In the genomic region with DNA sequence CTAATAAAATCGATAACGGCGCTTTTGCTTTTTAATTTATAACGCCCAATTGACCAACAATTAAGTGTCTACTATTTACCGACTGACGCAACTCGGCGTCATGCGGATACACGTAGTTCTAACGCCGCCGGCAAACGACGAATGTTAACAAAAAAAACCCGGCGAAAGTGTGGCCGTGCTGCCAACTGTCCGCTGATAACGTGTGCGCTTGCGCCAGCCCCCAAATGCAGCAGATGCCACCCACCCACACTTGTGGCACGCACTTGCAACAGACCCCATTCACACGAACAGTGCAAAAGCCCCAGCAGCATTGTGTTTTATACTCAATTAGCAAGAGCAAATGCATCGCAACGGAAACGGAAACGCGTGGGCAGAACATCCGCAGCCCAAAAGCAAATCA, we compare ENCODE assay signal across 4 fruit fly cellular contexts.
TF ChIP-seq lines count a peak whose summit lies in the region.

No protein-coding gene starts in this region.

- TF ChIP-seq CTCF in whole organism, embryonic (GFP tag; optimal IDR thresholded peaks at IDR 0.05; lab: Kevin White, UChicago) = no peak

TF ChIP-seq in whole organism, adult, 20 proteins besides CTCF, POLR2A, EP300 and RAD21:
- TF ChIP-seq toe (GFP tag; optimal IDR thresholded peaks at IDR 0.05; lab: Kevin White, UChicago) (no peak), Mnt (GFP tag; optimal IDR thresholded peaks at IDR 0.05; lab: Kevin White, UChicago) (no peak), CG12768 (GFP tag; optimal IDR thresholded peaks at IDR 0.05; lab: Kevin White, UChicago) (peak; percentile 32), CG1620 (GFP tag; optimal IDR thresholded peaks at IDR 0.05; lab: Kevin White, UChicago) (no peak)

TF ChIP-seq in whole organism, embryonic, 481 proteins besides CTCF, POLR2A, EP300 and RAD21 (continues in another document):
- no peak for TF ChIP-seq CG5180 (GFP tag; optimal IDR thresholded peaks at IDR 0.05; lab: Kevin White, UChicago)
- TF ChIP-seq Gug (GFP tag; IDR thresholded peaks at IDR 0.05; lab: Robert Waterston, UW) = no peak
- TF ChIP-seq CG17328 (GFP tag; IDR thresholded peaks at IDR 0.05; lab: Robert Waterston, UW) = peak; percentile 10; the same call in 1 of the 2 replicates
- TF ChIP-seq pros (GFP tag; optimal IDR thresholded peaks at IDR 0.05; lab: Kevin White, UChicago) = no peak
- no peak for TF ChIP-seq CG8924 (tag; optimal IDR thresholded peaks at IDR 0.05; lab: Kevin White, UChicago)
- no peak for TF ChIP-seq sob (GFP tag; IDR thresholded peaks at IDR 0.05; lab: Robert Waterston, UW)
- peak; percentile 94 for TF ChIP-seq ewg (GFP tag; optimal IDR thresholded peaks at IDR 0.05; lab: Kevin White, UChicago)
- TF ChIP-seq Mad (GFP tag; optimal IDR thresholded peaks at IDR 0.05; lab: Kevin White, UChicago) = no peak
- TF ChIP-seq grau (tag; optimal IDR thresholded peaks at IDR 0.05; lab: Kevin White, UChicago) = no peak
- no peak for TF ChIP-seq CG13296 (GFP tag; optimal IDR thresholded peaks at IDR 0.05; lab: Kevin White, UChicago)
- TF ChIP-seq aop (GFP tag; IDR thresholded peaks at IDR 0.05; lab: Robert Waterston, UW) = 0 out of 2 replicates have a peak, but pooled peaks have one; percentile 7
- TF ChIP-seq prd (optimal IDR thresholded peaks at IDR 0.05; lab: Kevin White, UChicago) = no peak
- 0 out of 3 replicates have a peak, but pooled peaks have one; percentile 18 for TF ChIP-seq prd (GFP tag; IDR thresholded peaks at IDR 0.05; lab: Robert Waterston, UW)
- TF ChIP-seq Fer2 (tag; optimal IDR thresholded peaks at IDR 0.05; lab: Kevin White, UChicago) = no peak
- no peak for TF ChIP-seq CG17186 (GFP tag; optimal IDR thresholded peaks at IDR 0.05; lab: Kevin White, UChicago)
- TF ChIP-seq nau (GFP tag; optimal IDR thresholded peaks at IDR 0.05; lab: Kevin White, UChicago) = no peak
- TF ChIP-seq Med (GFP tag; lab: Kevin White, UChicago) = peak; percentile 41
- no peak for TF ChIP-seq CG17912 (GFP tag; optimal IDR thresholded peaks at IDR 0.05; lab: Kevin White, UChicago)
- TF ChIP-seq sisA (GFP tag; IDR thresholded peaks at IDR 0.05; lab: Robert Waterston, UW) = no peak
- no peak for TF ChIP-seq Neu2 (GFP tag; optimal IDR thresholded peaks at IDR 0.05; lab: Kevin White, UChicago; ENCODE audit: borderline replicate concordance)
- peak; percentile 33; the same call in 1 of the 2 replicates for TF ChIP-seq inv (GFP tag; IDR thresholded peaks at IDR 0.05; lab: Robert Waterston, UW; ENCODE audit: partially characterized antibody)
- TF ChIP-seq Drgx (GFP tag; IDR thresholded peaks at IDR 0.05; lab: Robert Waterston, UW) = no peak
- TF ChIP-seq mirr (GFP tag; optimal IDR thresholded peaks at IDR 0.05; lab: Kevin White, UChicago) = peak; percentile 12
- TF ChIP-seq ci (GFP tag; IDR thresholded peaks at IDR 0.05; lab: Robert Waterston, UW) = 0 out of 3 replicates have a peak, but pooled peaks have one; percentile 11
- TF ChIP-seq Lim3 (GFP tag; IDR thresholded peaks at IDR 0.05; lab: Robert Waterston, UW) = no peak
- TF ChIP-seq CG4404 (GFP tag; IDR thresholded peaks at IDR 0.05; lab: Robert Waterston, UW) = no peak
- no peak for TF ChIP-seq CG4424 (GFP tag; optimal IDR thresholded peaks at IDR 0.05; lab: Kevin White, UChicago)

TF ChIP-seq in whole organism, pupa, 21 proteins besides CTCF, POLR2A, EP300 and RAD21:
- TF ChIP-seq Pif1A (GFP tag; optimal IDR thresholded peaks at IDR 0.05; lab: Kevin White, UChicago) = no peak
- peak; percentile 14; the same call in 1 of the 2 replicates for TF ChIP-seq CG12605 (GFP tag; IDR thresholded peaks at IDR 0.05; lab: Robert Waterston, UW)
TF ChIP-seq in whole organism, pupa: peak in this region for 1.

TF ChIP-seq in whole organism, wandering third instar larva, 38 proteins besides CTCF, POLR2A, EP300 and RAD21:
- no peak for TF ChIP-seq fru (GFP tag; optimal IDR thresholded peaks at IDR 0.05; lab: Kevin White, UChicago)
- peak; percentile 12 for TF ChIP-seq Sp1 (GFP tag; optimal IDR thresholded peaks at IDR 0.05; lab: Kevin White, UChicago)
